Fruit fly (Drosophila melanogaster) Kc167 (cell line): ENCODE data around the gene CG10680.

Experiments
- Myc ChIP-seq: fragments of >200 bp; optimal IDR thresholded peaks from 2 replicates; lab custom pipeline; 2017; ENCODE audit warnings: missing external identifiers
- Sin3A ChIP-seq: fragments of >200 bp; optimal IDR thresholded peaks from 2 replicates; lab custom pipeline; 2018; ENCODE audit warnings: missing external identifiers
- h ChIP-seq: fragments of >200 bp; optimal IDR thresholded peaks from 3 replicates; lab custom pipeline; 2018; ENCODE audit warnings: missing external identifiers
- insv ChIP-seq: fragments of >200 bp; optimal IDR thresholded peaks from 3 replicates; lab custom pipeline; 2018; ENCODE audit warnings: missing external identifiers
- psq ChIP-seq: fragments of >200 bp; optimal IDR thresholded peaks from 2 replicates; lab custom pipeline; 2017; ENCODE audit warnings: missing external identifiers
- ttk ChIP-seq: sonication (Bioruptor generic); optimal IDR thresholded peaks from 2 replicates; lab custom pipeline; 2017; ENCODE audit warnings: missing external identifiers

The CG10680 gene

dm6 chr2L:19943112-19943511, 20.8 kb upstream of the CG10680 start:
- no peak for TF ChIP-seq Sin3A (lab: Kevin White, UChicago)
- no peak for TF ChIP-seq psq (lab: Kevin White, UChicago)
- no peak for TF ChIP-seq Myc (lab: Kevin White, UChicago)
- no peak for TF ChIP-seq h
- no peak for TF ChIP-seq insv (lab: Kevin White, UChicago)
- TF ChIP-seq ttk (lab: Kevin White, UChicago) = no peak

dm6 chr2L:19944309-19945172, 19.4 kb upstream of the CG10680 start:
- no peak for TF ChIP-seq ttk (lab: Kevin White, UChicago)
- no peak for TF ChIP-seq Sin3A (lab: Kevin White, UChicago)
- no peak for TF ChIP-seq Myc (lab: Kevin White, UChicago)
- TF ChIP-seq insv (lab: Kevin White, UChicago) = no peak
- no peak for TF ChIP-seq h
- TF ChIP-seq psq (lab: Kevin White, UChicago) = no peak

- TF ChIP-seq insv (lab: Kevin White, UChicago) = no peak
Measured at dm6 chr2L:19947992-19948524, 15.9 kb upstream of the CG10680 start.

dm6 chr2L:19949600-19949999, 14.3 kb upstream of the CG10680 start:
- TF ChIP-seq Myc (lab: Kevin White, UChicago) (no peak), Sin3A (lab: Kevin White, UChicago) (no peak)

dm6 chr2L:19951543-19952163, 12.3 kb upstream of the CG10680 start:
- no peak for TF ChIP-seq insv (lab: Kevin White, UChicago)
- TF ChIP-seq ttk (lab: Kevin White, UChicago) = no peak
- no peak for TF ChIP-seq Myc (lab: Kevin White, UChicago)
- no peak for TF ChIP-seq psq (lab: Kevin White, UChicago)
- TF ChIP-seq h = no peak
- no peak for TF ChIP-seq Sin3A (lab: Kevin White, UChicago)

- TF ChIP-seq Sin3A (lab: Kevin White, UChicago) (no peak), psq (lab: Kevin White, UChicago) (no peak), insv (lab: Kevin White, UChicago) (no peak), ttk (lab: Kevin White, UChicago) (no peak), Myc (lab: Kevin White, UChicago) (no peak), h (no peak)
Measured at dm6 chr2L:19952221-19952620, 11.7 kb upstream of the CG10680 start.

- no peak for TF ChIP-seq psq (lab: Kevin White, UChicago)
- no peak for TF ChIP-seq ttk (lab: Kevin White, UChicago)
- TF ChIP-seq Sin3A (lab: Kevin White, UChicago) = no peak
- no peak for TF ChIP-seq insv (lab: Kevin White, UChicago)
- TF ChIP-seq Myc (lab: Kevin White, UChicago) = no peak
- no peak for TF ChIP-seq h
Measured at dm6 chr2L:19958520-19959161, 5.3 kb upstream of the CG10680 start, which contains the start of gene COX4. Gene COX4, plus strand, starts transcription at chr2L:19958713.

dm6 chr2L:19960930-19961329, 3.0 kb upstream of the CG10680 start, which contains the start of gene CG34051:
Gene CG34051, minus strand, starts transcription at chr2L:19961030.
- no peak for TF ChIP-seq Myc (lab: Kevin White, UChicago)
- no peak for TF ChIP-seq insv (lab: Kevin White, UChicago)
- TF ChIP-seq Sin3A (lab: Kevin White, UChicago) = no peak
- no peak for TF ChIP-seq h
- no peak for TF ChIP-seq ttk (lab: Kevin White, UChicago)
- TF ChIP-seq psq (lab: Kevin White, UChicago) = no peak

dm6 chr2L:19961585-19961984, 2.4 kb upstream of the CG10680 start, which contains the start of gene CG42866:
Gene CG42866, minus strand, starts transcription at chr2L:19961685.
- TF ChIP-seq insv (lab: Kevin White, UChicago) = no peak

dm6 chr2L:19962252-19962729, 1.6 kb upstream of the CG10680 start, which contains the start of the genes CG13965 and CG16772:
Gene CG13965, minus strand, starts transcription at chr2L:19962352.
Gene CG16772, plus strand, starts transcription at chr2L:19962679.
- TF ChIP-seq ttk (lab: Kevin White, UChicago) = no peak
- TF ChIP-seq insv (lab: Kevin White, UChicago) = no peak
- TF ChIP-seq h = no peak
- no peak for TF ChIP-seq Myc (lab: Kevin White, UChicago)
- no peak for TF ChIP-seq psq (lab: Kevin White, UChicago)
- TF ChIP-seq Sin3A (lab: Kevin White, UChicago) = no peak

dm6 chr2L:19966410-19966809, 2.5 kb downstream of the CG10680 start, which contains the start of gene OS9:
Gene OS9, minus strand, starts transcription at chr2L:19966510.
- TF ChIP-seq h = no peak
- no peak for TF ChIP-seq ttk (lab: Kevin White, UChicago)
- TF ChIP-seq psq (lab: Kevin White, UChicago) = no peak
- TF ChIP-seq insv (lab: Kevin White, UChicago) = no peak
- no peak for TF ChIP-seq Sin3A (lab: Kevin White, UChicago)
- no peak for TF ChIP-seq Myc (lab: Kevin White, UChicago)
